Fruit fly (Drosophila melanogaster) whole organism, embryonic: Measurements from ENCODE around the gene HBS1.

Experiments
- Blimp-1 ChIP-seq: fragments of 200-800 bp; sonication (Bioruptor generic); optimal IDR thresholded peaks from 3 replicates; lab custom pipeline; 2018; ENCODE audit warnings: missing biosample characterization, missing genetic modification characterization, mild to moderate bottlenecking, moderate library complexity, missing genetic modification reagents
- CG11093 ChIP-seq: fragments of 200-800 bp; sonication (Bioruptor generic); IDR thresholded peaks from 3 replicates; pipeline ENCODE4 v1.3.6; 2022; ENCODE audit warnings: missing biosample characterization, missing genetic modification characterization
- CG11247 ChIP-seq: fragments of 200-800 bp; sonication (Bioruptor generic); IDR thresholded peaks from 2 replicates; pipeline ENCODE4 v1.3.6; 2022; ENCODE audit warnings: missing biosample characterization, missing genetic modification characterization
- CG11456 ChIP-seq: fragments of 200-800 bp; sonication (Bioruptor generic); IDR thresholded peaks from 3 replicates; pipeline ENCODE4 v1.3.6; 2022; ENCODE audit warnings: missing biosample characterization, missing genetic modification characterization
- CG14441 ChIP-seq: fragments of 200-800 bp; sonication (Bioruptor generic); IDR thresholded peaks from 2 replicates; pipeline ENCODE4 v1.3.6; 2022; ENCODE audit warnings: missing biosample characterization, missing genetic modification characterization
- CG15479 ChIP-seq: fragments of 200-800 bp; sonication (Bioruptor generic); optimal IDR thresholded peaks from 3 replicates; lab custom pipeline; 2019; ENCODE audit warnings: missing biosample characterization, mild to moderate bottlenecking, missing genetic modification characterization, moderate library complexity
- CG15696 ChIP-seq: fragments of 200-800 bp; sonication (Bioruptor generic); optimal IDR thresholded peaks from 2 replicates; lab custom pipeline; 2019; ENCODE audit warnings: missing biosample characterization, mild to moderate bottlenecking, missing genetic modification characterization, moderate library complexity
- CG16863 ChIP-seq: fragments of 200-800 bp; sonication (Bioruptor generic); optimal IDR thresholded peaks from 3 replicates; lab custom pipeline; 2016; ENCODE audit warnings: missing biosample characterization, missing genetic modification characterization
- CG1792 ChIP-seq: fragments of 200-800 bp; sonication (Bioruptor generic); optimal IDR thresholded peaks from 2 replicates; lab custom pipeline; 2016; ENCODE audit warnings: missing biosample characterization, missing genetic modification characterization
- CG2129 ChIP-seq: fragments of 200-800 bp; sonication (Bioruptor generic); IDR thresholded peaks from 2 replicates; pipeline ENCODE4 v1.3.6; 2022; ENCODE audit warnings: missing biosample characterization, missing genetic modification characterization; ENCODE audit not compliant: partially characterized antibody
- CG2712 ChIP-seq: fragments of 200-800 bp; optimal IDR thresholded peaks from 3 replicates; lab custom pipeline; 2019; ENCODE audit warnings: missing biosample characterization, mild to moderate bottlenecking, missing genetic modification characterization, moderate library complexity
- CG32772 ChIP-seq: fragments of 200-800 bp; sonication (Bioruptor generic); IDR thresholded peaks from 2 replicates; pipeline ENCODE4 v1.3.6; 2022; ENCODE audit warnings: missing biosample characterization, missing genetic modification characterization
- CG34376 ChIP-seq: fragments of 200-800 bp; sonication (Bioruptor generic); optimal IDR thresholded peaks from 2 replicates; lab custom pipeline; 2018; ENCODE audit warnings: missing biosample characterization, mild to moderate bottlenecking, missing genetic modification characterization
- CG4424 ChIP-seq: fragments of 200-800 bp; sonication (Bioruptor generic); optimal IDR thresholded peaks from 3 replicates; lab custom pipeline; 2016; ENCODE audit warnings: missing biosample characterization, missing genetic modification characterization
- CG4617 ChIP-seq: fragments of 200-800 bp; sonication (Bioruptor generic); optimal IDR thresholded peaks from 3 replicates; lab custom pipeline; 2016; ENCODE audit warnings: missing biosample characterization, missing genetic modification characterization, borderline replicate concordance
- CG7271 ChIP-seq: fragments of 200-800 bp; sonication (Bioruptor generic); optimal IDR thresholded peaks from 2 replicates; lab custom pipeline; 2018; ENCODE audit warnings: missing biosample characterization, mild to moderate bottlenecking, missing genetic modification characterization, moderate library complexity
- CG7357 ChIP-seq: fragments of 200-800 bp; sonication (Bioruptor generic); IDR thresholded peaks from 3 replicates; pipeline ENCODE4 v1.3.6; 2022; ENCODE audit warnings: missing biosample characterization, missing genetic modification characterization
- CG7963 ChIP-seq: fragments of 200-800 bp; sonication (Bioruptor generic); IDR thresholded peaks from 3 replicates; pipeline ENCODE4 v1.3.6; 2022; ENCODE audit warnings: missing biosample characterization, missing genetic modification characterization; ENCODE audit not compliant: partially characterized antibody
- CG7987 ChIP-seq: fragments of 200-800 bp; sonication (Bioruptor generic); optimal IDR thresholded peaks from 2 replicates; lab custom pipeline; 2018; ENCODE audit warnings: missing biosample characterization, mild to moderate bottlenecking, missing genetic modification characterization, moderate library complexity
- CG9876 ChIP-seq: fragments of 200-800 bp; sonication (Bioruptor generic); optimal IDR thresholded peaks from 2 replicates; lab custom pipeline; 2016; ENCODE audit warnings: missing biosample characterization, missing genetic modification characterization
- CHES-1-like ChIP-seq: fragments of 200-800 bp; sonication (Bioruptor generic); optimal IDR thresholded peaks from 2 replicates; lab custom pipeline; 2016; ENCODE audit warnings: missing biosample characterization, missing genetic modification characterization
- D19A ChIP-seq: fragments of 200-800 bp; optimal IDR thresholded peaks from 3 replicates; lab custom pipeline; 2019; ENCODE audit warnings: missing biosample characterization, mild to moderate bottlenecking, missing genetic modification characterization, moderate library complexity
- Dip2 ChIP-seq: fragments of 200-800 bp; sonication (Bioruptor generic); IDR thresholded peaks from 2 replicates; pipeline ENCODE4 v1.3.6; 2022; ENCODE audit warnings: missing biosample characterization, missing genetic modification characterization
- Drgx ChIP-seq: fragments of 200-800 bp; sonication (Bioruptor generic); IDR thresholded peaks from 2 replicates; pipeline ENCODE4 v1.3.6; 2022; ENCODE audit warnings: missing biosample characterization, missing genetic modification characterization
- Elba2 ChIP-seq: fragments of 200-800 bp; sonication (Bioruptor generic); optimal IDR thresholded peaks from 3 replicates; lab custom pipeline; 2016; ENCODE audit warnings: missing biosample characterization, missing genetic modification characterization
- Lhr ChIP-seq: fragments of 200-800 bp; sonication (Bioruptor generic); optimal IDR thresholded peaks from 3 replicates; lab custom pipeline; 2017; ENCODE audit warnings: mild to moderate bottlenecking, missing biosample characterization, missing genetic modification reagents, missing genetic modification characterization
- Lpt ChIP-seq: fragments of >200 bp; optimal IDR thresholded peaks from 2 replicates; lab custom pipeline; 2018; ENCODE audit warnings: missing biosample characterization, missing genetic modification characterization
- Mad ChIP-seq: fragments of 200-800 bp; sonication (Bioruptor generic); optimal IDR thresholded peaks from 2 replicates; lab custom pipeline; 2016; ENCODE audit warnings: missing biosample characterization, missing genetic modification characterization
- Mes4 ChIP-seq: fragments of 200-800 bp; sonication (Bioruptor generic); optimal IDR thresholded peaks from 2 replicates; lab custom pipeline; 2016; ENCODE audit warnings: missing biosample characterization, missing genetic modification characterization
- NFAT ChIP-seq: fragments of 200-800 bp; sonication (Bioruptor generic); IDR thresholded peaks from 2 replicates; pipeline ENCODE4 v1.3.6; 2022; ENCODE audit warnings: missing biosample characterization, missing genetic modification characterization
- Nf-YC ChIP-seq: fragments of 200-800 bp; optimal IDR thresholded peaks from 3 replicates; lab custom pipeline; 2019; ENCODE audit warnings: missing biosample characterization, mild to moderate bottlenecking, missing genetic modification characterization, moderate library complexity
- NfI ChIP-seq: fragments of 200-800 bp; sonication (Bioruptor generic); optimal IDR thresholded peaks from 3 replicates; lab custom pipeline; 2018; ENCODE audit warnings: missing biosample characterization, mild to moderate bottlenecking, missing genetic modification characterization, moderate library complexity
- Oli ChIP-seq: fragments of 200-800 bp; sonication (Bioruptor generic); optimal IDR thresholded peaks from 2 replicates; lab custom pipeline; 2018; ENCODE audit warnings: missing biosample characterization, mild to moderate bottlenecking, missing genetic modification characterization, moderate library complexity
- Ptx1 ChIP-seq: fragments of 200-800 bp; sonication (Bioruptor generic); IDR thresholded peaks from 2 replicates; pipeline ENCODE4 v1.3.6; 2022; ENCODE audit warnings: missing biosample characterization, missing genetic modification characterization
- bab2 ChIP-seq: fragments of 200-800 bp; sonication (Bioruptor generic); optimal IDR thresholded peaks from 2 replicates; lab custom pipeline; 2016; ENCODE audit warnings: missing biosample characterization, missing genetic modification characterization
- da ChIP-seq: fragments of 200-800 bp; sonication (Bioruptor generic); optimal IDR thresholded peaks from 2 replicates; lab custom pipeline; 2016; ENCODE audit warnings: missing biosample characterization, missing genetic modification characterization
- gcm ChIP-seq: fragments of 200-800 bp; sonication (Bioruptor generic); optimal IDR thresholded peaks from 2 replicates; lab custom pipeline; 2019; ENCODE audit warnings: missing biosample characterization, mild to moderate bottlenecking, missing genetic modification characterization, moderate library complexity
- gem ChIP-seq: fragments of 200-800 bp; sonication (Bioruptor generic); optimal IDR thresholded peaks from 2 replicates; lab custom pipeline; 2019; ENCODE audit warnings: missing biosample characterization, mild to moderate bottlenecking, missing genetic modification characterization, moderate library complexity
- gro ChIP-seq: fragments of 200-800 bp; sonication (Bioruptor generic); optimal IDR thresholded peaks from 2 replicates; lab custom pipeline; 2016; ENCODE audit warnings: missing biosample characterization, missing genetic modification characterization
- gt ChIP-seq: fragments of 200-800 bp; sonication (Bioruptor generic); IDR thresholded peaks from 2 replicates; pipeline ENCODE4 v1.3.6; 2022; ENCODE audit warnings: missing biosample characterization, missing genetic modification characterization
- her ChIP-seq: fragments of 200-800 bp; sonication (Bioruptor generic); optimal IDR thresholded peaks from 2 replicates; lab custom pipeline; 2016; ENCODE audit warnings: missing biosample characterization, missing genetic modification characterization
- kah ChIP-seq: fragments of 200-800 bp; sonication (Bioruptor generic); optimal IDR thresholded peaks from 2 replicates; lab custom pipeline; 2018; ENCODE audit warnings: missing biosample characterization, mild to moderate bottlenecking, missing genetic modification characterization
- lbe ChIP-seq: fragments of 200-800 bp; sonication (Bioruptor generic); optimal IDR thresholded peaks from 2 replicates; lab custom pipeline; 2016; ENCODE audit warnings: missing biosample characterization, mild to moderate bottlenecking, missing genetic modification characterization
- nerfin-2 ChIP-seq: fragments of 200-800 bp; sonication (Bioruptor generic); IDR thresholded peaks from 2 replicates; pipeline ENCODE4 v1.3.6; 2022; ENCODE audit warnings: missing biosample characterization, missing genetic modification characterization; ENCODE audit not compliant: partially characterized antibody
- odd ChIP-seq: fragments of 200-800 bp; sonication (Bioruptor generic); optimal IDR thresholded peaks from 2 replicates; lab custom pipeline; 2017; ENCODE audit warnings: missing biosample characterization, mild to moderate bottlenecking, missing genetic modification characterization
- pita ChIP-seq: fragments of 200-800 bp; sonication (Bioruptor generic); optimal IDR thresholded peaks from 2 replicates; lab custom pipeline; 2017; ENCODE audit warnings: missing biosample characterization, mild to moderate bottlenecking, missing genetic modification characterization
- pros ChIP-seq: fragments of 200-800 bp; sonication (Bioruptor generic); optimal IDR thresholded peaks from 3 replicates; lab custom pipeline; 2019; ENCODE audit warnings: missing biosample characterization, mild to moderate bottlenecking, missing genetic modification characterization, moderate library complexity
- so ChIP-seq: fragments of 200-800 bp; sonication (Bioruptor generic); IDR thresholded peaks from 3 replicates; pipeline ENCODE4 v1.3.6; 2022; ENCODE audit warnings: missing biosample characterization, missing genetic modification characterization
- tin ChIP-seq: fragments of 200-800 bp; sonication (Bioruptor generic); optimal IDR thresholded peaks from 3 replicates; lab custom pipeline; 2016; ENCODE audit warnings: missing biosample characterization, missing genetic modification characterization
- zfh2 ChIP-seq: fragments of 200-800 bp; sonication (Bioruptor generic); optimal IDR thresholded peaks from 2 replicates; lab custom pipeline; 2016; ENCODE audit warnings: missing biosample characterization, missing genetic modification characterization

The HBS1 gene

dm6 chr3L:1865121-1865727 lies at the start of gene HBS1, which contains the start of gene CG12025 (continued):
- TF ChIP-seq Mad (GFP tag; lab: Kevin White, UChicago), result peak; percentile 34
- TF ChIP-seq CG4424 (GFP tag; lab: Kevin White, UChicago), result peak; percentile 42
- TF ChIP-seq CG1792, result no peak
- TF ChIP-seq CG16863 (GFP tag; lab: Kevin White, UChicago), result peak; percentile 32
- TF ChIP-seq CHES-1-like (GFP tag; lab: Kevin White, UChicago), result peak; percentile 65
- no peak for TF ChIP-seq nerfin-2 (GFP tag; lab: Robert Waterston, UW)
- TF ChIP-seq Drgx (GFP tag; lab: Robert Waterston, UW), result no peak
- peak; percentile 61 for TF ChIP-seq tin (GFP tag; lab: Kevin White, UChicago)
- TF ChIP-seq CG11456 (GFP tag; lab: Robert Waterston, UW), result peak; percentile 52; the same call in 1 of the 3 replicates
- no peak for TF ChIP-seq so (GFP tag; lab: Robert Waterston, UW)
- TF ChIP-seq CG4617 (GFP tag; lab: Kevin White, UChicago), result peak; percentile 81
- no peak for TF ChIP-seq pita (GFP tag; lab: Kevin White, UChicago)
- TF ChIP-seq CG7357 (GFP tag; lab: Robert Waterston, UW), result peak; percentile 97
- TF ChIP-seq da (GFP tag; lab: Kevin White, UChicago), result no peak
- peak; percentile 66 for TF ChIP-seq CG2712 (tag; lab: Kevin White, UChicago)
- TF ChIP-seq CG11247, result peak; percentile 49; the same call in 1 of the 2 replicates
- no peak for TF ChIP-seq Elba2 (GFP tag; lab: Kevin White, UChicago)
- no peak for TF ChIP-seq gt (GFP tag; lab: Robert Waterston, UW)
- no peak for TF ChIP-seq Blimp-1
- no peak for TF ChIP-seq CG7987 (GFP tag; lab: Kevin White, UChicago)
- no peak for TF ChIP-seq Lpt (GFP tag; lab: Kevin White, UChicago)
- TF ChIP-seq gem, result no peak
- TF ChIP-seq her (GFP tag; lab: Kevin White, UChicago), result no peak
- TF ChIP-seq NfI (GFP tag; lab: Kevin White, UChicago), result peak; percentile 61
- no peak for TF ChIP-seq CG2129 (GFP tag; lab: Robert Waterston, UW)
- peak; percentile 40 for TF ChIP-seq gcm (GFP tag; lab: Kevin White, UChicago)
- TF ChIP-seq CG11093 (GFP tag; lab: Robert Waterston, UW), result peak; percentile 36; the same call in 1 of the 3 replicates
- no peak for TF ChIP-seq lbe
- no peak for TF ChIP-seq kah
- peak; percentile 10 for TF ChIP-seq Mes4 (GFP tag; lab: Kevin White, UChicago)
- peak; percentile 66 for TF ChIP-seq Ptx1
- no peak for TF ChIP-seq CG7271 (tag; lab: Kevin White, UChicago)
- TF ChIP-seq CG14441 (GFP tag; lab: Robert Waterston, UW), result peak; percentile 69
- no peak for TF ChIP-seq odd (GFP tag; lab: Kevin White, UChicago)
- TF ChIP-seq CG15696, result peak; percentile 76
- TF ChIP-seq bab2 (GFP tag; lab: Kevin White, UChicago), result peak; percentile 56
- peak; percentile 40; the same call in 1 of the 2 replicates for TF ChIP-seq CG32772
- no peak for TF ChIP-seq CG34376 (GFP tag; lab: Kevin White, UChicago)
- TF ChIP-seq NFAT (GFP tag; lab: Robert Waterston, UW), result peak; percentile 37
- TF ChIP-seq pros (GFP tag; lab: Kevin White, UChicago), result no peak
- TF ChIP-seq CG9876 (GFP tag; lab: Kevin White, UChicago), result no peak
- TF ChIP-seq zfh2 (GFP tag; lab: Kevin White, UChicago), result peak; percentile 64
- no peak for TF ChIP-seq CG7963 (GFP tag; lab: Robert Waterston, UW)
- no peak for TF ChIP-seq Dip2 (GFP tag; lab: Robert Waterston, UW)
- TF ChIP-seq gro (GFP tag; lab: Kevin White, UChicago), result peak; percentile 15
- TF ChIP-seq CG15479, result no peak
- peak; percentile 54 for TF ChIP-seq Lhr (GFP tag; lab: Kevin White, UChicago)
- no peak for TF ChIP-seq D19A (tag; lab: Kevin White, UChicago)
- TF ChIP-seq Nf-YC, result peak; percentile 52
- no peak for TF ChIP-seq Oli (tag; lab: Kevin White, UChicago)
